Worm (Caenorhabditis elegans) whole organism, L4/young adult: ENCODE results near the gene dyci-1.
A peak's percentile ranks its signal among the peaks of the same experiment; 100 is the strongest.

Source experiments
- W03F9.2 ChIP-seq: fragments of 150-350 bp; optimal IDR thresholded peaks from 2 replicates; lab custom pipeline; 2014; ENCODE audit warnings: missing biosample characterization, missing genetic modification characterization
- dao-5 ChIP-seq: sonication (generic microtip); optimal IDR thresholded peaks from 2 replicates; lab custom pipeline; 2016; ENCODE audit warnings: missing genotype, missing genetic modification characterization, moderate library complexity, missing compliant biosample characterization
- him-1 ChIP-seq: sonication (generic microtip); optimal IDR thresholded peaks from 2 replicates; lab custom pipeline; 2016; ENCODE audit warnings: missing genotype, missing genetic modification reagents, missing genetic modification characterization, missing compliant biosample characterization

The dyci-1 gene

ce11 chrIV:6762416-6762815, 22.7 kb downstream of the dyci-1 start, which contains the start of gene spd-3:
Gene spd-3 (plus strand): TSS chrIV:6762716.
- no peak for TF ChIP-seq dao-5 (tag; lab: Kevin White, UChicago)

- TF ChIP-seq dao-5 (tag; lab: Kevin White, UChicago) (no peak), him-1 (tag; lab: Kevin White, UChicago) (no peak), W03F9.2 (tag; lab: Kevin White, UChicago) (no peak)
Measured at ce11 chrIV:6757614-6758013, 27.5 kb downstream of the dyci-1 start.

- TF ChIP-seq W03F9.2 (tag; lab: Kevin White, UChicago) = no peak
- no peak for TF ChIP-seq him-1 (tag; lab: Kevin White, UChicago)
- TF ChIP-seq dao-5 (tag; lab: Kevin White, UChicago) = no peak
Measured at ce11 chrIV:6757011-6757410, 28.1 kb downstream of the dyci-1 start, which contains the start of gene usp-4. Gene usp-4 (plus strand): TSS chrIV:6757311.

- peak; percentile 73 for TF ChIP-seq dao-5 (tag; lab: Kevin White, UChicago)
- TF ChIP-seq W03F9.2 (tag; lab: Kevin White, UChicago) = peak; percentile 88
- peak; percentile 93 for TF ChIP-seq him-1 (tag; lab: Kevin White, UChicago)
Measured at ce11 chrIV:6756374-6756773, 28.7 kb downstream of the dyci-1 start.

- TF ChIP-seq W03F9.2 (tag; lab: Kevin White, UChicago) (no peak), him-1 (tag; lab: Kevin White, UChicago) (no peak), dao-5 (tag; lab: Kevin White, UChicago) (no peak)
Measured at ce11 chrIV:6751213-6751612, 33.9 kb downstream of the dyci-1 start.

ce11 chrIV:6750117-6750516, 35.0 kb downstream of the dyci-1 start:
- no peak for TF ChIP-seq W03F9.2 (tag; lab: Kevin White, UChicago)
- no peak for TF ChIP-seq dao-5 (tag; lab: Kevin White, UChicago)
- no peak for TF ChIP-seq him-1 (tag; lab: Kevin White, UChicago)

ce11 chrIV:6748491-6748890, 36.6 kb downstream of the dyci-1 start, which contains the start of gene lin-45:
Gene lin-45 (minus strand): TSS chrIV:6748572.
- TF ChIP-seq him-1 (tag; lab: Kevin White, UChicago) (no peak), dao-5 (tag; lab: Kevin White, UChicago) (no peak), W03F9.2 (tag; lab: Kevin White, UChicago) (no peak)

- TF ChIP-seq dao-5 (tag; lab: Kevin White, UChicago) (no peak), him-1 (tag; lab: Kevin White, UChicago) (no peak), W03F9.2 (tag; lab: Kevin White, UChicago) (no peak)
Measured at ce11 chrIV:6747652-6748051, 37.4 kb downstream of the dyci-1 start.

ce11 chrIV:6747083-6747482, 38.0 kb downstream of the dyci-1 start:
- TF ChIP-seq dao-5 (tag; lab: Kevin White, UChicago) = no peak
- no peak for TF ChIP-seq W03F9.2 (tag; lab: Kevin White, UChicago)
- TF ChIP-seq him-1 (tag; lab: Kevin White, UChicago) = no peak

ce11 chrIV:6742159-6742558, 42.9 kb downstream of the dyci-1 start, which contains the start of gene smg-7:
Gene smg-7 (minus strand): TSS chrIV:6742443.
- TF ChIP-seq him-1 (tag; lab: Kevin White, UChicago) (no peak), W03F9.2 (tag; lab: Kevin White, UChicago) (no peak), dao-5 (tag; lab: Kevin White, UChicago) (no peak)

- no peak for TF ChIP-seq dao-5 (tag; lab: Kevin White, UChicago)
- no peak for TF ChIP-seq W03F9.2 (tag; lab: Kevin White, UChicago)
- TF ChIP-seq him-1 (tag; lab: Kevin White, UChicago) = no peak
Measured at ce11 chrIV:6740190-6740589, 44.9 kb downstream of the dyci-1 start, which contains the start of gene Y73B6A.3. Gene Y73B6A.3 (minus strand): TSS chrIV:6740290.
